Fruit fly (Drosophila melanogaster): Measurements from ENCODE around the gene CG6282.

CG6282 gene

DNA sequence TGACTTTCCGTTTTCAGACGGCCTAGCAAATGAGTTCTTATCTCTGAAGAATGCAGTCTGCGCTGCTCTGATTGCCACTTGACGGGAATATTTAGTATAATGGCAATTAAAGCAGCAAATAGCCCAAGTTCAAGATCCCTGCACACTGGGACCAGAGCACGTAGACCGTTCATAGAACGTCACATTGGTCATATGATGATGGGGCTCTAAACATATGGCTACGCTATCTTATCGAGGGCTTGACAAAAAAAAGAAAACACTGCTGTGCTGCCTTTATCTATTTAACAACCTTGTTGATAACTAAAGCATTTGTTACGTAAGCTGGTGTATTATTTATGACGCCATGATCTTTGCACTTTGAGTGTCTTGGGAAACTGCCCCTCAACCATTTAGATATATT, 23.7 kb upstream of the CG6282 start:
- TF ChIP-seq Ets98B (GFP tag; IDR thresholded peaks at IDR 0.05), result no peak
- TF ChIP-seq CG15710 (tag; optimal IDR thresholded peaks at IDR 0.05), result no peak
- TF ChIP-seq Pif1B (GFP tag; optimal IDR thresholded peaks at IDR 0.05), result no peak
- TF ChIP-seq CG12605 (GFP tag; IDR thresholded peaks at IDR 0.05), result no peak
- no peak for TF ChIP-seq EcR (GFP tag; optimal IDR thresholded peaks at IDR 0.05)
- TF ChIP-seq CG32121 (GFP tag; IDR thresholded peaks at IDR 0.05), result no peak
- no peak for TF ChIP-seq CG17806 (tag; optimal IDR thresholded peaks at IDR 0.05)
- TF ChIP-seq CG4496 (GFP tag; IDR thresholded peaks at IDR 0.05), result no peak
- TF ChIP-seq CG14655 (GFP tag; optimal IDR thresholded peaks at IDR 0.05), result no peak
- TF ChIP-seq CG10348 (GFP tag; IDR thresholded peaks at IDR 0.05), result no peak
- TF ChIP-seq CG13204 (GFP tag; optimal IDR thresholded peaks at IDR 0.05), result no peak
- TF ChIP-seq gl (tag; optimal IDR thresholded peaks at IDR 0.05), result no peak
- TF ChIP-seq rn (GFP tag; IDR thresholded peaks at IDR 0.05), result no peak
- TF ChIP-seq CG8159 (tag; optimal IDR thresholded peaks at IDR 0.05), result no peak
- no peak for TF ChIP-seq CG9948 (tag; optimal IDR thresholded peaks at IDR 0.05)
- TF ChIP-seq D1 (tag; optimal IDR thresholded peaks at IDR 0.05), result no peak
- no peak for TF ChIP-seq CG34367 (tag; optimal IDR thresholded peaks at IDR 0.05)
- no peak for TF ChIP-seq Pif1A (GFP tag; optimal IDR thresholded peaks at IDR 0.05)
- no peak for TF ChIP-seq fd96Ca (GFP tag; IDR thresholded peaks at IDR 0.05)
- TF ChIP-seq CG8301 (tag; optimal IDR thresholded peaks at IDR 0.05), result no peak

DNA sequence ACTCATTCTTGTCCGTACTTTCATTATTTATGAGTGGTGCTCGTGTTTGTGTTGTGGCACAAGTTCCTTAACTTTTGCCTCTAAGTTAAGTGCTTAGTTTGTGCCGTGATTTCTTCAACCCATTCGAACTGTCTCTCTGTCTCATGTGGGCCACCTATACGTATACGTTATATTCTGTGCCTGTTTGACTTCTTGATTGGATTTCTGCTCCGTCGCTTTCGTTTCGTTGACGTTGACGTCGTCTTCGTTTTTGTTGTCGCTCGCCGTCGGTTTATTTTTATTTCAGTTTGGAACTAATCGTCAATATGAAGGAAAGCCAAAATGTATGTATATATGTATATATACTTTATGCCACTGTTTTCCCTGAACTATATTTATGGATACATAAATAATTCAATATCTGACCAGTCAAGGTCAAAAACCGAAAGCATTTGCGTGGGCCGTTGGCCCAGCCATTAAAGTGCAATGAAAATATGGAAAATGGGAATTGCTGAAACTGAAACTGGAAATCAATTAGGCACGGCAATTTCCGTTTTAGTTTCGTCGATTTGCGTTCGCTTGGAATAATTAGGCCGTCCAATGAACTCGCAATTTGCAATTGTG, 22.3 kb upstream of the CG6282 start:
- TF ChIP-seq CG13204 (GFP tag; optimal IDR thresholded peaks at IDR 0.05) (no peak), CG14655 (GFP tag; optimal IDR thresholded peaks at IDR 0.05) (no peak), gl (tag; optimal IDR thresholded peaks at IDR 0.05) (no peak), CG12605 (GFP tag; IDR thresholded peaks at IDR 0.05) (no peak), CG8301 (tag; optimal IDR thresholded peaks at IDR 0.05) (no peak), Ets98B (GFP tag; IDR thresholded peaks at IDR 0.05) (no peak), Pif1B (GFP tag; optimal IDR thresholded peaks at IDR 0.05) (no peak), CG15710 (tag; optimal IDR thresholded peaks at IDR 0.05) (no peak)

DNA sequence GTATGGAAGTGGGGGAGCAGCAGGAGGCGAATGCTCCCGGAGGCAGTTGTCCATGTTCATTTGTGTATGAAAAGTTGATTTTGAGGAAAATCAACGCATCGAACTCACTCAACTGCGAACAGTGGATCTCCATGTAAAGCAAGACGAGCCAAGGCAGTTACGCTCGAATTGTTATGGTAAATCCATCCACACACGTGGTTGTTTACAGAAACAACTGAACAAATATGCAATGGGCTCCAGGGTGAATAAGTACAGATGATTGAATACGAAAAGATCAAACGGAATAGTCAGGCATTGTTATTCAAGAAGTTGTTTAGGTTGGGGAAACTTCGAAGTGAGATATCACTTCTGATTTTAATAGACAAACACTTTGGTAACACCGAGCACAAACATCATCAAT, 20.4 kb upstream of the CG6282 start:
- TF ChIP-seq CG8159 (tag; optimal IDR thresholded peaks at IDR 0.05) (no peak), CG17806 (tag; optimal IDR thresholded peaks at IDR 0.05) (no peak), D1 (tag; optimal IDR thresholded peaks at IDR 0.05) (no peak), CG4496 (GFP tag; IDR thresholded peaks at IDR 0.05) (no peak), CG15710 (tag; optimal IDR thresholded peaks at IDR 0.05) (no peak), CG13204 (GFP tag; optimal IDR thresholded peaks at IDR 0.05) (no peak), Snoo (tag; optimal IDR thresholded peaks at IDR 0.05) (no peak), Ets98B (GFP tag; IDR thresholded peaks at IDR 0.05) (no peak), CG34367 (tag; optimal IDR thresholded peaks at IDR 0.05) (no peak), CG12605 (GFP tag; IDR thresholded peaks at IDR 0.05) (no peak), rn (GFP tag; IDR thresholded peaks at IDR 0.05) (no peak), Pif1B (GFP tag; optimal IDR thresholded peaks at IDR 0.05) (no peak), CG10348 (GFP tag; IDR thresholded peaks at IDR 0.05) (no peak)

DNA sequence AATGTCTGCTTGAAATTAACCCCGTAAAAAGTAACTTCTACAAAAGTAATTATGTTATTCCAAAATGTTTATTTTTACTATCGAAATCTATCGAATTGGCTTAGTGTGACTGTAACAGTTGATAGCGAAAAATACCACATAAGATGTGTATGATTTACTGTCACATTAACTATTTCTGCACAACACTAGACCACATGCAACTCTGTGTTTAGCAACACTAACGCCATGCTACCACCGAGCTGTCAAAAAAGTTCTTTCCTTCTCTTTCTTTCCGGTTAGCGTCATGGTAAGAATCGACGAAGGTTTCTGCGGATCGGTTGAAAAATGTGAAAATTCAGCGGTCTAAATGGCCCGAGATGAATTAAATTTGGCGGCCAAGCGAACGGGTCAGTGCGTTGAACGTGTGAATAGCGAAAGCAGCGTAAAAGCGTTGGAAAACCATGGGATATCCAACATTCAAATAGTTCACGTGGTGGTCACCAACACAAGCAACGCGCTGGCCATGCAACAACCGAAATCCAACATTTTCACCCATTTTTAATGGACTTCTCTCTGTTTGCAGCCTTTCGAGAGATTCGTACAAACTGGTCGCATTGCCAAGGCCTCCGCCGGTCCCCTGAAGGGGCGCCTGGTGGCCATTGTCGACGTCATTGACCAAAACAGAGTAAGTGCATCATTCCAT, 3.6 kb upstream of the CG6282 start, which contains the start of the genes Nelf-E and RpL14:
TSS of gene Nelf-E (minus strand) at position 128 of the 682 bp plus-strand sequence.
TSS of gene RpL14 (plus strand) at position 255 of the 682 bp plus-strand sequence.
- no peak for TF ChIP-seq CG13204 (GFP tag; optimal IDR thresholded peaks at IDR 0.05)
- TF ChIP-seq CG14655 (GFP tag; optimal IDR thresholded peaks at IDR 0.05), result no peak
- peak; percentile 79 for TF ChIP-seq gl (tag; optimal IDR thresholded peaks at IDR 0.05)
- peak; percentile 66 for TF ChIP-seq CG8159 (tag; optimal IDR thresholded peaks at IDR 0.05)
- no peak for TF ChIP-seq CG17806 (tag; optimal IDR thresholded peaks at IDR 0.05)
- no peak for TF ChIP-seq EcR (GFP tag; optimal IDR thresholded peaks at IDR 0.05)
- peak; percentile 90 for TF ChIP-seq CG34367 (tag; optimal IDR thresholded peaks at IDR 0.05)
- TF ChIP-seq CG12605 (GFP tag; IDR thresholded peaks at IDR 0.05), result peak; percentile 47; the same call in 1 of the 2 replicates
- TF ChIP-seq D1 (tag; optimal IDR thresholded peaks at IDR 0.05), result no peak
- TF ChIP-seq fd96Ca (GFP tag; IDR thresholded peaks at IDR 0.05), result peak; percentile 89
- TF ChIP-seq CG15710 (tag; optimal IDR thresholded peaks at IDR 0.05), result peak; percentile 82
- TF ChIP-seq CG9948 (tag; optimal IDR thresholded peaks at IDR 0.05), result peak; percentile 50
- TF ChIP-seq Ets98B (GFP tag; IDR thresholded peaks at IDR 0.05), result peak; percentile 84
- TF ChIP-seq Pif1A (GFP tag; optimal IDR thresholded peaks at IDR 0.05), result no peak
- TF ChIP-seq rn (GFP tag; IDR thresholded peaks at IDR 0.05), result peak; percentile 82
- TF ChIP-seq CG10348 (GFP tag; IDR thresholded peaks at IDR 0.05), result no peak
- no peak for TF ChIP-seq Snoo (tag; optimal IDR thresholded peaks at IDR 0.05)
- TF ChIP-seq CG4496 (GFP tag; IDR thresholded peaks at IDR 0.05), result peak; percentile 94
- no peak for TF ChIP-seq Pif1B (GFP tag; optimal IDR thresholded peaks at IDR 0.05)
- peak; percentile 83 for TF ChIP-seq CG32121 (GFP tag; IDR thresholded peaks at IDR 0.05)
- no peak for TF ChIP-seq CG8301 (tag; optimal IDR thresholded peaks at IDR 0.05)

DNA sequence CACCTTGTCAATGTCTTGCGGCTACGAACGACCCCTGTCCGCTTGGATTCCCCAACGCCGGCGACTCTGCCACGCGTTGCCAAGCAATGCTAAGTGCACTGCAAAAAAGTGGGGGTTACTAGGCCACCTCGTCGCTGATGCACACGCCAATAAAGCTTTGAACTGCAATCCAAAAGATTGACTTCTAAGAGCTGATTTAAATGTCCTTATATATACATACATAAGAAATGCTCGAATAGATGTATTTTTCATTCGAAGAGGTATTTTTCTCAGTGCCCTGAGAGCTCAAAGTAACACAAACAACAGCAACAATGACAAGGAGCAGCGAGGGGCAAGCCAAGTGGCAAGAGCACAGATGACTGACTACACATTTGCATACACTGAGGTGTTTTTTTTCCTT, 3.0 kb downstream of the CG6282 start:
- TF ChIP-seq EcR (GFP tag; optimal IDR thresholded peaks at IDR 0.05), result no peak
- TF ChIP-seq Ets98B (GFP tag; IDR thresholded peaks at IDR 0.05), result no peak; the same call in 1 of the 2 replicates
- peak; percentile 42; the same call in 1 of the 2 replicates for TF ChIP-seq CG32121 (GFP tag; IDR thresholded peaks at IDR 0.05)
- TF ChIP-seq rn (GFP tag; IDR thresholded peaks at IDR 0.05), result no peak
- peak; percentile 51 for TF ChIP-seq CG15710 (tag; optimal IDR thresholded peaks at IDR 0.05)
- no peak for TF ChIP-seq D1 (tag; optimal IDR thresholded peaks at IDR 0.05)
- TF ChIP-seq CG10348 (GFP tag; IDR thresholded peaks at IDR 0.05), result no peak
- TF ChIP-seq CG9948 (tag; optimal IDR thresholded peaks at IDR 0.05), result peak; percentile 40
- no peak for TF ChIP-seq Snoo (tag; optimal IDR thresholded peaks at IDR 0.05)
- TF ChIP-seq CG8301 (tag; optimal IDR thresholded peaks at IDR 0.05), result no peak
- TF ChIP-seq Pif1B (GFP tag; optimal IDR thresholded peaks at IDR 0.05), result no peak
- TF ChIP-seq CG17806 (tag; optimal IDR thresholded peaks at IDR 0.05), result no peak
- peak; percentile 54 for TF ChIP-seq CG8159 (tag; optimal IDR thresholded peaks at IDR 0.05)
- TF ChIP-seq CG34367 (tag; optimal IDR thresholded peaks at IDR 0.05), result no peak
- TF ChIP-seq CG12605 (GFP tag; IDR thresholded peaks at IDR 0.05), result 0 out of 2 replicates have a peak, but pooled peaks have one; percentile 27
- peak; percentile 65; the same call in 2 of the 3 replicates for TF ChIP-seq fd96Ca (GFP tag; IDR thresholded peaks at IDR 0.05)
- 0 out of 3 replicates have a peak, but pooled peaks have one; percentile 43 for TF ChIP-seq CG4496 (GFP tag; IDR thresholded peaks at IDR 0.05)
- TF ChIP-seq Pif1A (GFP tag; optimal IDR thresholded peaks at IDR 0.05), result peak; percentile 53
- no peak for TF ChIP-seq CG13204 (GFP tag; optimal IDR thresholded peaks at IDR 0.05)
- peak; percentile 36 for TF ChIP-seq CG14655 (GFP tag; optimal IDR thresholded peaks at IDR 0.05)
- no peak for TF ChIP-seq gl (tag; optimal IDR thresholded peaks at IDR 0.05)

All from whole organism, pupa.